Worm (Caenorhabditis elegans): ENCODE data around the gene sri-54.
A peak's percentile ranks its signal among the peaks of the same experiment; 100 is the strongest.

Gene sri-54

ce11 chrII:3123206-3123605 is 14.5 kb downstream of the sri-54 start, which contains the start of gene srh-71:
srh-71 (plus strand) TSS chrII:3123506.
- TF ChIP-seq tab-1 (GFP tag; IDR thresholded peaks at IDR 0.05) (no peak), flt-1 (GFP tag; IDR thresholded peaks at IDR 0.05) (no peak), ref-1 (GFP tag; conservative IDR thresholded peaks at IDR 0.05) (no peak), klf-2 (GFP tag; conservative IDR thresholded peaks at IDR 0.05) (no peak), med-1 (GFP tag; optimal IDR thresholded peaks at IDR 0.05; ENCODE audit: insufficient read depth) (no peak), cog-1 (tag; optimal IDR thresholded peaks at IDR 0.05) (no peak), ztf-23 (GFP tag; IDR thresholded peaks at IDR 0.05) (no peak), ztf-29 (GFP tag; IDR thresholded peaks at IDR 0.05) (no peak), T22C8.4 (GFP tag; IDR thresholded peaks at IDR 0.05) (no peak)

- peak; percentile 53 for TF ChIP-seq T22C8.4 (GFP tag; IDR thresholded peaks at IDR 0.05)
- TF ChIP-seq ztf-29 (GFP tag; IDR thresholded peaks at IDR 0.05): no peak
- TF ChIP-seq cog-1 (tag; optimal IDR thresholded peaks at IDR 0.05): peak; percentile 15
- no peak for TF ChIP-seq med-1 (GFP tag; optimal IDR thresholded peaks at IDR 0.05; ENCODE audit: insufficient read depth)
These were observed 18.8 kb downstream of the sri-54 start, which contains the start of gene T10D4.6 for ce11 chrII:3118907-3119382. T10D4.6 (plus strand) TSS chrII:3119332.

ce11 chrII:3117471-3117870 is 20.2 kb downstream of the sri-54 start, which contains the start of gene T10D4.7:
T10D4.7 (plus strand) TSS chrII:3117771.
- TF ChIP-seq ref-1 (GFP tag; conservative IDR thresholded peaks at IDR 0.05): no peak
- no peak for TF ChIP-seq med-1 (GFP tag; optimal IDR thresholded peaks at IDR 0.05; ENCODE audit: insufficient read depth)
- no peak for TF ChIP-seq ztf-29 (GFP tag; IDR thresholded peaks at IDR 0.05)
- no peak for TF ChIP-seq ztf-23 (GFP tag; IDR thresholded peaks at IDR 0.05)
- no peak for TF ChIP-seq flt-1 (GFP tag; IDR thresholded peaks at IDR 0.05)
- TF ChIP-seq T22C8.4 (GFP tag; IDR thresholded peaks at IDR 0.05): no peak
- TF ChIP-seq klf-2 (GFP tag; conservative IDR thresholded peaks at IDR 0.05): no peak
- no peak for TF ChIP-seq tab-1 (GFP tag; IDR thresholded peaks at IDR 0.05)
- no peak for TF ChIP-seq cog-1 (tag; optimal IDR thresholded peaks at IDR 0.05)

ce11 chrII:3113934-3114333 is 23.8 kb downstream of the sri-54 start, which contains the start of gene clec-123:
clec-123 (plus strand) TSS chrII:3114234.
- TF ChIP-seq med-1 (GFP tag; optimal IDR thresholded peaks at IDR 0.05; ENCODE audit: insufficient read depth) (no peak), ztf-23 (GFP tag; IDR thresholded peaks at IDR 0.05) (no peak), klf-2 (GFP tag; conservative IDR thresholded peaks at IDR 0.05) (no peak), ref-1 (GFP tag; conservative IDR thresholded peaks at IDR 0.05) (no peak), flt-1 (GFP tag; IDR thresholded peaks at IDR 0.05) (no peak), T22C8.4 (GFP tag; IDR thresholded peaks at IDR 0.05) (no peak), cog-1 (tag; optimal IDR thresholded peaks at IDR 0.05) (no peak), tab-1 (GFP tag; IDR thresholded peaks at IDR 0.05) (no peak), ztf-29 (GFP tag; IDR thresholded peaks at IDR 0.05) (no peak)

ce11 chrII:3113289-3113688 is 24.4 kb downstream of the sri-54 start:
- TF ChIP-seq med-1 (GFP tag; optimal IDR thresholded peaks at IDR 0.05; ENCODE audit: insufficient read depth) (no peak), tab-1 (GFP tag; IDR thresholded peaks at IDR 0.05) (0 out of 2 replicates have a peak, but pooled peaks have one; percentile 14), flt-1 (GFP tag; IDR thresholded peaks at IDR 0.05) (no peak), ref-1 (GFP tag; conservative IDR thresholded peaks at IDR 0.05) (no peak), ztf-23 (GFP tag; IDR thresholded peaks at IDR 0.05) (no peak), klf-2 (GFP tag; conservative IDR thresholded peaks at IDR 0.05) (no peak), T22C8.4 (GFP tag; IDR thresholded peaks at IDR 0.05) (no peak), ztf-29 (GFP tag; IDR thresholded peaks at IDR 0.05) (no peak)

ce11 chrII:3112313-3112712 is 25.4 kb downstream of the sri-54 start, which contains the start of gene Y25C1A.2:
Y25C1A.2 (plus strand) TSS chrII:3112613.
- no peak for TF ChIP-seq tab-1 (GFP tag; IDR thresholded peaks at IDR 0.05)
- TF ChIP-seq flt-1 (GFP tag; IDR thresholded peaks at IDR 0.05): no peak
- no peak for TF ChIP-seq ztf-23 (GFP tag; IDR thresholded peaks at IDR 0.05)
- no peak for TF ChIP-seq med-1 (GFP tag; optimal IDR thresholded peaks at IDR 0.05; ENCODE audit: insufficient read depth)
- no peak for TF ChIP-seq ref-1 (GFP tag; conservative IDR thresholded peaks at IDR 0.05)
- TF ChIP-seq T22C8.4 (GFP tag; IDR thresholded peaks at IDR 0.05): no peak
- no peak for TF ChIP-seq ztf-29 (GFP tag; IDR thresholded peaks at IDR 0.05)
- TF ChIP-seq klf-2 (GFP tag; conservative IDR thresholded peaks at IDR 0.05): no peak
- no peak for TF ChIP-seq cog-1 (tag; optimal IDR thresholded peaks at IDR 0.05)

- TF ChIP-seq med-1 (GFP tag; optimal IDR thresholded peaks at IDR 0.05; ENCODE audit: insufficient read depth) (no peak), ztf-23 (GFP tag; IDR thresholded peaks at IDR 0.05) (no peak), ztf-29 (GFP tag; IDR thresholded peaks at IDR 0.05) (no peak), cog-1 (tag; optimal IDR thresholded peaks at IDR 0.05) (no peak), tab-1 (GFP tag; IDR thresholded peaks at IDR 0.05) (no peak), flt-1 (GFP tag; IDR thresholded peaks at IDR 0.05) (no peak), ref-1 (GFP tag; conservative IDR thresholded peaks at IDR 0.05) (no peak), T22C8.4 (GFP tag; IDR thresholded peaks at IDR 0.05) (no peak), klf-2 (GFP tag; conservative IDR thresholded peaks at IDR 0.05) (no peak)
These were observed 26.6 kb downstream of the sri-54 start, which contains the start of gene Y25C1A.13 for ce11 chrII:3111147-3111546. Y25C1A.13 (minus strand) TSS chrII:3111247.

ce11 chrII:3110099-3110498 is 27.6 kb downstream of the sri-54 start:
- TF ChIP-seq klf-2 (GFP tag; conservative IDR thresholded peaks at IDR 0.05): no peak
- TF ChIP-seq flt-1 (GFP tag; IDR thresholded peaks at IDR 0.05): no peak
- no peak for TF ChIP-seq ztf-23 (GFP tag; IDR thresholded peaks at IDR 0.05)
- no peak for TF ChIP-seq ztf-29 (GFP tag; IDR thresholded peaks at IDR 0.05)
- no peak for TF ChIP-seq med-1 (GFP tag; optimal IDR thresholded peaks at IDR 0.05; ENCODE audit: insufficient read depth)
- TF ChIP-seq T22C8.4 (GFP tag; IDR thresholded peaks at IDR 0.05): no peak
- TF ChIP-seq ref-1 (GFP tag; conservative IDR thresholded peaks at IDR 0.05): no peak
- no peak for TF ChIP-seq tab-1 (GFP tag; IDR thresholded peaks at IDR 0.05)

ce11 chrII:3109533-3109932 is 28.2 kb downstream of the sri-54 start:
- TF ChIP-seq T22C8.4 (GFP tag; IDR thresholded peaks at IDR 0.05): no peak
- TF ChIP-seq cog-1 (tag; optimal IDR thresholded peaks at IDR 0.05): no peak
- no peak for TF ChIP-seq tab-1 (GFP tag; IDR thresholded peaks at IDR 0.05)
- TF ChIP-seq med-1 (GFP tag; optimal IDR thresholded peaks at IDR 0.05; ENCODE audit: insufficient read depth): no peak
- TF ChIP-seq ztf-23 (GFP tag; IDR thresholded peaks at IDR 0.05): no peak
- TF ChIP-seq klf-2 (GFP tag; conservative IDR thresholded peaks at IDR 0.05): no peak
- TF ChIP-seq flt-1 (GFP tag; IDR thresholded peaks at IDR 0.05): no peak
- no peak for TF ChIP-seq ref-1 (GFP tag; conservative IDR thresholded peaks at IDR 0.05)
- TF ChIP-seq ztf-29 (GFP tag; IDR thresholded peaks at IDR 0.05): no peak

All from whole organism, midembryonic.